Worm (Caenorhabditis elegans): ENCODE data around the gene T11F9.21.

- TF ChIP-seq med-1 (GFP tag; optimal IDR thresholded peaks at IDR 0.05; ENCODE audit: insufficient read depth) (no peak), cog-1 (tag; optimal IDR thresholded peaks at IDR 0.05) (no peak), klf-2 (GFP tag; conservative IDR thresholded peaks at IDR 0.05) (no peak), tab-1 (GFP tag; IDR thresholded peaks at IDR 0.05) (no peak), T22C8.4 (GFP tag; IDR thresholded peaks at IDR 0.05) (no peak), flt-1 (GFP tag; IDR thresholded peaks at IDR 0.05) (no peak)
Observed at ce11 chrV:11474399-11474798, 18.2 kb upstream of the T11F9.21 start, which contains the start of gene nas-22.

Data from whole organism, midembryonic.